Worm (Caenorhabditis elegans) whole organism, L1 larva: ENCODE results near the gene clec-42.
"Not testable (repeated sequence)": the region's sequence is repeated elsewhere in the genome, so short reads cannot be mapped to it uniquely, and the experiment has no call there.

Source experiments
- C04F5.9 ChIP-seq: sonication (generic microtip); optimal IDR thresholded peaks from 2 replicates; lab custom pipeline; 2016; ENCODE audit warnings: missing genetic modification characterization, missing compliant biosample characterization
- F16B12.6 ChIP-seq: fragments of 150-350 bp; optimal IDR thresholded peaks from 2 replicates; lab custom pipeline; 2014; ENCODE audit warnings: missing biosample characterization, missing genetic modification characterization
- Y116A8C.19 ChIP-seq: sonication (generic microtip); optimal IDR thresholded peaks from 2 replicates; lab custom pipeline; 2016; ENCODE audit warnings: missing compliant biosample characterization, missing genetic modification characterization, borderline replicate concordance
- blmp-1 ChIP-seq: fragments of 150-350 bp; optimal IDR thresholded peaks from 2 replicates; lab custom pipeline; 2014; ENCODE audit warnings: missing biosample characterization, missing genetic modification characterization
- ceh-82 ChIP-seq, 3 experiments: fragments of 150-350 bp in 1 of 3; sonication (generic microtip) in 2 of 3; optimal IDR thresholded peaks; 2 replicates each; lab custom pipeline; 2014 to 2017; ENCODE audit warnings: missing biosample characterization in 3 of 3, missing genetic modification characterization in 3 of 3
- ceh-88 ChIP-seq: fragments of 200-800 bp; sonication (Bioruptor generic); IDR thresholded peaks from 2 replicates; pipeline ENCODE4 v1.3.6; 2022; ENCODE audit warnings: missing genetic modification characterization, missing compliant biosample characterization
- ces-1 ChIP-seq: fragments of 150-350 bp; optimal IDR thresholded peaks from 2 replicates; lab custom pipeline; 2014; ENCODE audit warnings: missing biosample characterization, missing genetic modification reagents, missing genetic modification characterization
- egl-13 ChIP-seq: sonication (generic microtip); optimal IDR thresholded peaks from 2 replicates; lab custom pipeline; 2016; ENCODE audit warnings: missing genotype, missing genetic modification reagents, missing genetic modification characterization, missing compliant biosample characterization
- egl-27 ChIP-seq, 2 experiments: fragments of 150-350 bp in 1 of 2; sonication (generic microtip); optimal IDR thresholded peaks; 3 replicates each; lab custom pipeline; 2017 to 2018; ENCODE audit warnings: missing biosample characterization in 2 of 2, missing genetic modification characterization in 2 of 2, missing genetic modification reagents in 2 of 2
- elt-2 ChIP-seq: sonication (generic microtip); optimal IDR thresholded peaks from 2 replicates; lab custom pipeline; 2016; ENCODE audit warnings: missing genetic modification characterization, mild to moderate bottlenecking, inconsistent platforms, missing compliant biosample characterization, missing genetic modification reagents
- elt-3 ChIP-seq, 6 experiments: fragments of 150-350 bp in 1 of 6; sonication (generic microtip); optimal IDR thresholded peaks; 2 replicates each; lab custom pipeline; 2017 to 2018; ENCODE audit warnings: missing biosample characterization in 6 of 6, missing genetic modification characterization in 6 of 6, inconsistent platforms in 1 of 6
- ets-5 ChIP-seq: fragments of 200-800 bp; sonication (Bioruptor generic); IDR thresholded peaks from 2 replicates; pipeline ENCODE4 v1.3.6; 2022; ENCODE audit warnings: missing genetic modification characterization, missing compliant biosample characterization
- fkh-10 ChIP-seq: sonication (generic microtip); optimal IDR thresholded peaks from 2 replicates; lab custom pipeline; 2017; ENCODE audit warnings: missing biosample characterization, missing genetic modification reagents, missing genetic modification characterization
- fkh-8 ChIP-seq: sonication (generic microtip); optimal IDR thresholded peaks from 2 replicates; lab custom pipeline; 2016; ENCODE audit warnings: mild to moderate bottlenecking, missing genetic modification characterization, missing compliant biosample characterization
- grh-1 ChIP-seq: fragments of 200-800 bp; sonication (Bioruptor generic); IDR thresholded peaks from 2 replicates; pipeline ENCODE4 v1.3.6; 2022; ENCODE audit warnings: missing genetic modification reagents, missing genetic modification characterization, missing compliant biosample characterization
- hpl-2 ChIP-seq: fragments of 150-350 bp; optimal IDR thresholded peaks from 2 replicates; lab custom pipeline; 2014; ENCODE audit warnings: missing biosample characterization, missing genetic modification reagents, missing genetic modification characterization
- irx-1 ChIP-seq: sonication (generic microtip); optimal IDR thresholded peaks from 2 replicates; lab custom pipeline; 2016; ENCODE audit warnings: missing genetic modification characterization, missing compliant biosample characterization
- lin-14 ChIP-seq: fragments of 200-800 bp; sonication (Bioruptor generic); optimal IDR thresholded peaks from 2 replicates; lab custom pipeline; 2018; ENCODE audit warnings: mild to moderate bottlenecking, missing genetic modification characterization, moderate library complexity, missing compliant biosample characterization
- lin-35 ChIP-seq, 2 experiments: fragments of 150-350 bp; optimal IDR thresholded peaks; 2 replicates each; lab custom pipeline; 2014; ENCODE audit warnings: missing biosample characterization in 2 of 2, missing genetic modification characterization in 2 of 2, missing genetic modification reagents in 2 of 2
- mab-9 ChIP-seq: fragments of 200-800 bp; sonication (Bioruptor generic); IDR thresholded peaks from 2 replicates; pipeline ENCODE4 v1.3.6; 2022; ENCODE audit warnings: missing genetic modification reagents, missing genetic modification characterization, missing compliant biosample characterization
- mdl-1 ChIP-seq, 2 experiments: fragments of 150-350 bp; optimal IDR thresholded peaks; 2 replicates each; lab custom pipeline; 2014 to 2017; ENCODE audit warnings: missing biosample characterization in 2 of 2, missing genetic modification characterization in 2 of 2, inconsistent platforms in 1 of 2
- mef-2 ChIP-seq: fragments of 150-350 bp; optimal IDR thresholded peaks from 2 replicates; lab custom pipeline; 2014; ENCODE audit warnings: missing biosample characterization, missing genetic modification characterization
- nhr-20 ChIP-seq: sonication (generic microtip); optimal IDR thresholded peaks from 2 replicates; lab custom pipeline; 2016; ENCODE audit warnings: mild to moderate bottlenecking, missing genetic modification characterization, missing compliant biosample characterization
- nhr-237 ChIP-seq: fragments of 150-350 bp; optimal IDR thresholded peaks from 2 replicates; lab custom pipeline; 2014; ENCODE audit warnings: missing biosample characterization, missing genetic modification characterization
- nhr-28 ChIP-seq: fragments of 150-350 bp; optimal IDR thresholded peaks from 2 replicates; lab custom pipeline; 2014; ENCODE audit warnings: missing biosample characterization, missing genetic modification characterization
- nhr-47 ChIP-seq: sonication (generic microtip); optimal IDR thresholded peaks from 2 replicates; lab custom pipeline; 2016; ENCODE audit warnings: mild to moderate bottlenecking, missing genetic modification characterization, moderate library complexity, missing compliant biosample characterization
- nhr-71 ChIP-seq: sonication (generic microtip); optimal IDR thresholded peaks from 2 replicates; lab custom pipeline; 2016; ENCODE audit warnings: mild to moderate bottlenecking, missing genetic modification characterization, moderate library complexity, missing compliant biosample characterization
- nhr-76 ChIP-seq: sonication (generic microtip); optimal IDR thresholded peaks from 2 replicates; lab custom pipeline; 2017; ENCODE audit warnings: missing biosample characterization, missing genetic modification characterization
- nhr-85 ChIP-seq: sonication (generic microtip); peaks from one replicate; lab custom pipeline; 2016; ENCODE audit warnings: missing genetic modification characterization, inconsistent platforms, missing compliant biosample characterization
- pax-3 ChIP-seq: fragments of 200-800 bp; sonication (Bioruptor generic); optimal IDR thresholded peaks from 2 replicates; lab custom pipeline; 2018; ENCODE audit warnings: mild to moderate bottlenecking, missing genetic modification characterization, moderate library complexity, missing compliant biosample characterization
- rnt-1 ChIP-seq: sonication (generic microtip); optimal IDR thresholded peaks from 2 replicates; lab custom pipeline; 2016; ENCODE audit warnings: mild to moderate bottlenecking, missing genetic modification characterization, moderate library complexity, missing compliant biosample characterization
- sup-37 ChIP-seq: fragments of 200-800 bp; sonication (Bioruptor generic); optimal IDR thresholded peaks from 2 replicates; lab custom pipeline; 2018; ENCODE audit warnings: mild to moderate bottlenecking, missing genetic modification characterization, missing compliant biosample characterization
- unc-86 ChIP-seq: sonication (generic microtip); optimal IDR thresholded peaks from 2 replicates; lab custom pipeline; 2016; ENCODE audit warnings: missing genetic modification characterization, missing compliant biosample characterization
- unc-98 ChIP-seq: fragments of 200-800 bp; sonication (Bioruptor generic); IDR thresholded peaks from 2 replicates; pipeline ENCODE4 v1.3.6; 2022; ENCODE audit warnings: missing genetic modification characterization, missing compliant biosample characterization
- xbp-1 ChIP-seq: sonication (generic microtip); optimal IDR thresholded peaks from 2 replicates; lab custom pipeline; 2016; ENCODE audit warnings: missing genetic modification characterization, missing compliant biosample characterization
- ztf-4 ChIP-seq: fragments of 150-350 bp; optimal IDR thresholded peaks from 2 replicates; lab custom pipeline; 2014; ENCODE audit warnings: missing biosample characterization, missing genetic modification characterization

The clec-42 gene

ce11 chrV:18212848-18213247 lies 21.6 kb downstream of the clec-42 start:
- TF ChIP-seq nhr-47 (no peak), unc-98 (GFP tag; lab: Robert Waterston, UW) (no peak), blmp-1 (no peak), irx-1 (tag; lab: Kevin White, UChicago) (no peak), rnt-1 (tag; lab: Kevin White, UChicago) (no peak), mab-9 (GFP tag; lab: Robert Waterston, UW) (no peak), ces-1 (no peak), fkh-8 (tag; lab: Kevin White, UChicago) (no peak), mef-2 (tag; lab: Kevin White, UChicago) (no peak), Y116A8C.19 (tag; lab: Kevin White, UChicago) (no peak), elt-2 (tag; lab: Kevin White, UChicago) (no peak), lin-35 (GFP tag; optimal IDR thresholded peaks at IDR 0.05; lab: Kevin White, UChicago) (no peak), unc-86 (no peak), egl-13 (no peak), egl-27 (tag; optimal IDR thresholded peaks at IDR 0.05; lab: Kevin White, UChicago) (no peak), grh-1 (no peak), nhr-71 (tag; lab: Kevin White, UChicago) (no peak), xbp-1 (tag; lab: Kevin White, UChicago) (no peak), C04F5.9 (no peak)

ce11 chrV:18216175-18216574 lies 25.0 kb downstream of the clec-42 start, which contains the start of gene F16H6.8:
TSS of gene F16H6.8 (minus strand) at chrV:18216275.
- not testable (repeated sequence) for TF ChIP-seq nhr-28 (tag; lab: Kevin White, UChicago); mdl-1 (tag; optimal IDR thresholded peaks at IDR 0.05; lab: Kevin White, UChicago); ceh-88

- TF ChIP-seq sup-37 (GFP tag; lab: Kevin White, UChicago); nhr-85 (tag; lab: Kevin White, UChicago); unc-86: not testable (repeated sequence)
Measured at ce11 chrV:18216784-18217183, 25.6 kb downstream of the clec-42 start, which contains the start of gene F16H6.9. TSS of gene F16H6.9 (plus strand) at chrV:18217084.

ce11 chrV:18224353-18224752 lies 33.1 kb downstream of the clec-42 start, which contains the start of gene F16H6.10:
TSS of gene F16H6.10 (minus strand) at chrV:18224453.
- TF ChIP-seq irx-1 (tag; lab: Kevin White, UChicago) (no peak), pax-3 (tag; lab: Kevin White, UChicago) (no peak), nhr-237 (no peak), elt-2 (tag; lab: Kevin White, UChicago) (no peak), ets-5 (GFP tag; lab: Robert Waterston, UW) (no peak), ceh-82 (tag; optimal IDR thresholded peaks at IDR 0.05; lab: Kevin White, UChicago) (no peak)

ce11 chrV:18235808-18236207 lies 44.6 kb downstream of the clec-42 start:
- TF ChIP-seq fkh-10: no peak
- TF ChIP-seq nhr-47: no peak
- no peak for TF ChIP-seq elt-3 (tag; optimal IDR thresholded peaks at IDR 0.05; lab: Kevin White, UChicago)
- TF ChIP-seq ztf-4 (tag; lab: Kevin White, UChicago): no peak
- no peak for TF ChIP-seq nhr-76 (tag; lab: Kevin White, UChicago)
- TF ChIP-seq mef-2 (tag; lab: Kevin White, UChicago): no peak
- no peak for TF ChIP-seq nhr-20
- TF ChIP-seq nhr-85 (tag; lab: Kevin White, UChicago): no peak
- TF ChIP-seq ceh-82 (tag; optimal IDR thresholded peaks at IDR 0.05; lab: Kevin White, UChicago): no peak
- no peak for TF ChIP-seq irx-1 (tag; lab: Kevin White, UChicago)
- no peak for TF ChIP-seq F16B12.6
- no peak for TF ChIP-seq elt-2 (tag; lab: Kevin White, UChicago)
- no peak for TF ChIP-seq hpl-2 (GFP tag; lab: Kevin White, UChicago)
- TF ChIP-seq lin-14: no peak
